Worm (Caenorhabditis elegans): Measurements from ENCODE around the gene F13B6.1.

- TF ChIP-seq pha-4 (tag; optimal IDR thresholded peaks at IDR 0.05), result no peak
- TF ChIP-seq ztf-11 (tag; optimal IDR thresholded peaks at IDR 0.05), result no peak
Measured at ce11 chrIV:7414163-7414562, 42.2 kb upstream of the F13B6.1 start.
